Fruit fly (Drosophila melanogaster): ENCODE data around the gene omd.

The omd gene

dm6 chr3R:13716827-13717226, 29.8 kb upstream of the omd start:
- TF ChIP-seq lz (GFP tag; optimal IDR thresholded peaks at IDR 0.05): peak; percentile 73
- TF ChIP-seq ss (GFP tag; optimal IDR thresholded peaks at IDR 0.05): peak; percentile 90 to 91
- peak; percentile 51 for TF ChIP-seq Smox (GFP tag; optimal IDR thresholded peaks at IDR 0.05)
- no peak for TF ChIP-seq Blimp-1 (GFP tag; optimal IDR thresholded peaks at IDR 0.05)
- TF ChIP-seq Ets96B (tag; optimal IDR thresholded peaks at IDR 0.05): peak; percentile 64
- peak; percentile 56 for TF ChIP-seq CG8319 (GFP tag; optimal IDR thresholded peaks at IDR 0.05)
- TF ChIP-seq CG6808 (GFP tag; optimal IDR thresholded peaks at IDR 0.05): peak; percentile 71
- TF ChIP-seq CG6276 (GFP tag; optimal IDR thresholded peaks at IDR 0.05): peak; percentile 87
- peak; percentile 4 for TF ChIP-seq fd85E (GFP tag; optimal IDR thresholded peaks at IDR 0.05)
- TF ChIP-seq dac (GFP tag; optimal IDR thresholded peaks at IDR 0.05): peak; percentile 88
- no peak for TF ChIP-seq CG6854 (GFP tag; optimal IDR thresholded peaks at IDR 0.05)
- TF ChIP-seq CG11902 (GFP tag; optimal IDR thresholded peaks at IDR 0.05): peak; percentile 30
- TF ChIP-seq CG6792 (GFP tag; optimal IDR thresholded peaks at IDR 0.05): peak; percentile 81
- TF ChIP-seq CG1621 (tag; optimal IDR thresholded peaks at IDR 0.05): peak; percentile 80
- peak; percentile 70 for TF ChIP-seq dsx (GFP tag; optimal IDR thresholded peaks at IDR 0.05; ENCODE audit: poor library complexity, severe bottlenecking)
- TF ChIP-seq CG15336 (GFP tag; IDR thresholded peaks at IDR 0.05): peak; percentile 93
- peak; percentile 99 for TF ChIP-seq Eip78C (GFP tag)
- TF ChIP-seq Eip93F (GFP tag; optimal IDR thresholded peaks at IDR 0.05): no peak
- TF ChIP-seq achi (GFP tag; optimal IDR thresholded peaks at IDR 0.05): peak; percentile 82
- TF ChIP-seq CG11294 (GFP tag; IDR thresholded peaks at IDR 0.05): peak; percentile 86
- peak; percentile 84 for TF ChIP-seq CG10631 (GFP tag; optimal IDR thresholded peaks at IDR 0.05)
- TF ChIP-seq topi (GFP tag; optimal IDR thresholded peaks at IDR 0.05): peak; percentile 59
- no peak for TF ChIP-seq fkh (GFP tag; optimal IDR thresholded peaks at IDR 0.05)
- peak; percentile 67 for TF ChIP-seq Hr39 (GFP tag; optimal IDR thresholded peaks at IDR 0.05)
- TF ChIP-seq CG3032 (tag; optimal IDR thresholded peaks at IDR 0.05): peak; percentile 75
- peak; percentile 86 for TF ChIP-seq Lpt (GFP tag; optimal IDR thresholded peaks at IDR 0.05)
- TF ChIP-seq salr (GFP tag; optimal IDR thresholded peaks at IDR 0.05): peak; percentile 64 to 77
- peak; percentile 87 for TF ChIP-seq OdsH (GFP tag; optimal IDR thresholded peaks at IDR 0.05)
- TF ChIP-seq CG3919 (GFP tag; optimal IDR thresholded peaks at IDR 0.05): peak; percentile 85
- peak; percentile 85 for TF ChIP-seq pdm3 (GFP tag; optimal IDR thresholded peaks at IDR 0.05)
- TF ChIP-seq svp (GFP tag): peak; percentile 73
- TF ChIP-seq CG4318 (GFP tag; optimal IDR thresholded peaks at IDR 0.05): peak; percentile 87
- peak; percentile 63 for TF ChIP-seq cyc (GFP tag; optimal IDR thresholded peaks at IDR 0.05)
- TF ChIP-seq Gug (GFP tag; IDR thresholded peaks at IDR 0.05): peak; percentile 92
- peak; percentile 57 for TF ChIP-seq CG8632 (GFP tag; optimal IDR thresholded peaks at IDR 0.05)
- peak; percentile 64 for TF ChIP-seq Hr38 (GFP tag; optimal IDR thresholded peaks at IDR 0.05)
- TF ChIP-seq CG32006 (GFP tag; optimal IDR thresholded peaks at IDR 0.05): peak; percentile 93
- peak; percentile 80 for TF ChIP-seq acj6 (GFP tag; optimal IDR thresholded peaks at IDR 0.05)
- peak; percentile 66 for TF ChIP-seq fd59A (GFP tag; optimal IDR thresholded peaks at IDR 0.05)
- peak; percentile 95 for TF ChIP-seq CG8119 (GFP tag; IDR thresholded peaks at IDR 0.05)
- peak; percentile 88 for TF ChIP-seq Eip75B (GFP tag; optimal IDR thresholded peaks at IDR 0.05)
- peak; percentile 66 for TF ChIP-seq CG16779 (tag; optimal IDR thresholded peaks at IDR 0.05)
- TF ChIP-seq CG9139 (GFP tag; optimal IDR thresholded peaks at IDR 0.05): peak; percentile 13
- TF ChIP-seq esn (GFP tag; optimal IDR thresholded peaks at IDR 0.05): peak; percentile 70
- peak; percentile 56 for TF ChIP-seq Met (GFP tag; optimal IDR thresholded peaks at IDR 0.05)
- peak; percentile 83 for TF ChIP-seq Sox14 (GFP tag; optimal IDR thresholded peaks at IDR 0.05)
- TF ChIP-seq CG34406 (GFP tag; optimal IDR thresholded peaks at IDR 0.05): peak; percentile 51
- TF ChIP-seq eg (GFP tag; IDR thresholded peaks at IDR 0.05): peak; percentile 96
- peak; percentile 49 for TF ChIP-seq Sox102F (GFP tag; optimal IDR thresholded peaks at IDR 0.05)
- peak; percentile 64 for TF ChIP-seq CG11762 (GFP tag; optimal IDR thresholded peaks at IDR 0.05; ENCODE audit: insufficient read depth)
- peak; percentile 64 for TF ChIP-seq spab (GFP tag; optimal IDR thresholded peaks at IDR 0.05)
- TF ChIP-seq Ets21C (GFP tag; optimal IDR thresholded peaks at IDR 0.05): peak; percentile 45

All from whole organism, prepupa.